Fruit fly (Drosophila melanogaster) Kc167 (cell line): Measurements from ENCODE around the gene CG11889.

Experiments
- Myc ChIP-seq: fragments of >200 bp; optimal IDR thresholded peaks from 2 replicates; lab custom pipeline; 2017; ENCODE audit warnings: missing external identifiers
- Sin3A ChIP-seq: fragments of >200 bp; optimal IDR thresholded peaks from 2 replicates; lab custom pipeline; 2018; ENCODE audit warnings: missing external identifiers
- h ChIP-seq: fragments of >200 bp; optimal IDR thresholded peaks from 3 replicates; lab custom pipeline; 2018; ENCODE audit warnings: missing external identifiers
- insv ChIP-seq: fragments of >200 bp; optimal IDR thresholded peaks from 3 replicates; lab custom pipeline; 2018; ENCODE audit warnings: missing external identifiers
- psq ChIP-seq: fragments of >200 bp; optimal IDR thresholded peaks from 2 replicates; lab custom pipeline; 2017; ENCODE audit warnings: missing external identifiers
- ttk ChIP-seq: sonication (Bioruptor generic); optimal IDR thresholded peaks from 2 replicates; lab custom pipeline; 2017; ENCODE audit warnings: missing external identifiers

DNA sequence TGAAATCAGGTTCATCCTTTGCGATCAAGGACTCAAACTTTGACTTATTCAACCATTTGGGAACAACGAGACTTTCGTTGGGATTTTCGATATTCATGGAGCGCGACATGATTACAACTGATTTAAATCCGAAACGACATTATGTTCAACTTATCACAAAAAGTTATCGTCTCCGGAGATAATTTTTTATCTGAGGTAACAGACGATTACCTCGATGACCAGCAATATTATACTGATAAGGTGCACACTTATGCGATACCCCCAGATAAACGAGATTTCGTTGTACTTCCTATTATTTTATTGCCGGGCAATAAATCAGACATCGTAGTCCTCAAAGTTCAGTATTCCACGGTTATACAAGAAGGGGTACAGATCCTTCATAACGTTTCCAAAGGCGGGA is 27.7 kb downstream of the CG11889 start, which contains the start of gene CG31097:
- TF ChIP-seq Myc (lab: Kevin White, UChicago) (no peak), ttk (lab: Kevin White, UChicago) (no peak), h (lab: Kevin White, UChicago) (no peak), insv (lab: Kevin White, UChicago) (no peak), psq (lab: Kevin White, UChicago) (no peak), Sin3A (lab: Kevin White, UChicago) (no peak)
